Worm (Caenorhabditis elegans) whole organism, midembryonic: ENCODE data around the gene str-260.

Source experiments
- T22C8.4 ChIP-seq: fragments of 200-800 bp; sonication (Bioruptor generic); IDR thresholded peaks from 2 replicates; pipeline ENCODE4 v1.3.6; 2022; ENCODE audit warnings: missing genetic modification characterization, missing compliant biosample characterization
- cog-1 ChIP-seq: sonication (generic microtip); optimal IDR thresholded peaks from 2 replicates; lab custom pipeline; 2016; ENCODE audit warnings: missing genetic modification characterization, missing compliant biosample characterization
- flt-1 ChIP-seq: fragments of 200-800 bp; sonication (Bioruptor generic); IDR thresholded peaks from 2 replicates; pipeline ENCODE4 v1.3.6; 2022; ENCODE audit warnings: missing genetic modification characterization, missing compliant biosample characterization
- klf-2 ChIP-seq: fragments of 200-800 bp; sonication (Bioruptor generic); conservative IDR thresholded peaks from 2 replicates; pipeline ENCODE4 v1.3.6; 2022; ENCODE audit warnings: missing genetic modification reagents, missing genetic modification characterization, missing compliant biosample characterization
- med-1 ChIP-seq: sonication (generic microtip); optimal IDR thresholded peaks from 2 replicates; lab custom pipeline; 2017; ENCODE audit warnings: missing genetic modification characterization, mild to moderate bottlenecking, missing compliant biosample characterization, antibody characterized with exemption, missing genetic modification reagents; ENCODE audit not compliant: insufficient read depth
- ref-1 ChIP-seq: fragments of 200-800 bp; sonication (Bioruptor generic); conservative IDR thresholded peaks from 2 replicates; pipeline ENCODE4 v1.3.6; 2022; ENCODE audit warnings: missing genetic modification reagents, missing genetic modification characterization, missing compliant biosample characterization
- tab-1 ChIP-seq: fragments of 200-800 bp; sonication (Bioruptor generic); IDR thresholded peaks from 2 replicates; pipeline ENCODE4 v1.3.6; 2022; ENCODE audit warnings: missing genetic modification characterization, missing compliant biosample characterization
- ztf-23 ChIP-seq: fragments of 200-800 bp; sonication (Bioruptor generic); IDR thresholded peaks from 2 replicates; pipeline ENCODE4 v1.3.6; 2022; ENCODE audit warnings: missing genetic modification reagents, missing genetic modification characterization, missing compliant biosample characterization
- ztf-29 ChIP-seq: fragments of 200-800 bp; sonication (Bioruptor generic); IDR thresholded peaks from 2 replicates; pipeline ENCODE4 v1.3.6; 2022; ENCODE audit warnings: missing genetic modification reagents, missing genetic modification characterization, missing compliant biosample characterization

ce11 chrV:3555986-3556385 lies 29.0 kb downstream of the str-260 start, which contains the start of gene grl-30:
- no peak for TF ChIP-seq flt-1 (GFP tag; lab: Robert Waterston, UW)
- TF ChIP-seq klf-2 (GFP tag; lab: Robert Waterston, UW): no peak
- TF ChIP-seq ztf-23 (GFP tag; lab: Robert Waterston, UW): no peak
- TF ChIP-seq cog-1: no peak
- TF ChIP-seq T22C8.4 (GFP tag; lab: Robert Waterston, UW): no peak
- no peak for TF ChIP-seq ztf-29
- no peak for TF ChIP-seq tab-1 (GFP tag; lab: Robert Waterston, UW)
- no peak for TF ChIP-seq ref-1 (GFP tag; lab: Robert Waterston, UW)
- no peak for TF ChIP-seq med-1 (GFP tag; lab: Kevin White, UChicago)
